Worm (Caenorhabditis elegans) whole organism, L4/young adult: ENCODE results near the gene F23A7.5.

Experiments
- dao-5 ChIP-seq: sonication (generic microtip); optimal IDR thresholded peaks from 2 replicates; lab custom pipeline; 2016; ENCODE audit warnings: missing genotype, missing genetic modification characterization, moderate library complexity, missing compliant biosample characterization
- him-1 ChIP-seq: sonication (generic microtip); optimal IDR thresholded peaks from 2 replicates; lab custom pipeline; 2016; ENCODE audit warnings: missing genotype, missing genetic modification reagents, missing genetic modification characterization, missing compliant biosample characterization

DNA sequence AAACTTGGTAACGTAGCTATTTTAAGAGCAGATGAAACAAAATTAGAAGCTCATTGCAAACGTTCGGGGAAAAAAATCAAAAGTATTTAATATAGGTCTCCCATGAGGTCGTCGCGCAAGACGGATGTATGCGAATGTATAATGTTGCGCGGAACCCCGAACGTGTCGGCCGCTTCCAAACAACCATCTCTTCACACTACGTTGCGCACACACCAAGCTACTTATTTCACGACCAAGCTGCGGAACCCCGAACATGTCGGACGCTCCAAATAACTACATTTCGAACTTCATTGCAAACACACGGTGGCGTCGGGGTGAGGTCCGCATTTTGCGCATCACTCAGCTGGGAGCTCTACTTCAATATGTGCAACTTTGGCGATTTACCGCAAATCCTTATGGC, 29.8 kb downstream of the F23A7.5 start:
- TF ChIP-seq dao-5 (tag; lab: Kevin White, UChicago) (no peak), him-1 (tag; lab: Kevin White, UChicago) (no peak)
